Worm (Caenorhabditis elegans): ENCODE data around the gene lipl-8.
"Not testable (repeated sequence)": the region's sequence is repeated elsewhere in the genome, so short reads cannot be mapped to it uniquely, and the experiment has no call there.

Gene lipl-8

DNA sequence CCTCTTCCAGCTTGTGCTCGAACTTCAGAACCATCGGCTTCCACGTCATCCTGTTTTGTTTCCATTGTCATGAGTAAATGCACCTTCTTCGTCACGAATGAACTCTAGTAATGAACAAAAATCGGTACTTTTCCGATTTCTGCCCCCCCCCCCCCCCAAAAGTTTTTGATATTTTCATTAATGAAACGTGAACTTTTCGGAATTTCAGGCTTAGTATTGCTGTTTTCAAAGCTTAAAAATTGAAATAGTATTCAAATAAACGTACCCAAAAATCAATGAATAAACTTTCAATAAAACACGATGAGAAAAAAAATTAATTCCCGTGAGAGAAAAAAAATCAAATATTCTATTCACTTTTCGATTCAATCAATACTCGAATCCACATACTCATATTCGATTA is 31.1 kb upstream of the lipl-8 start, which contains the start of the genes scrm-7 and Y50E8A.10:
Gene scrm-7, minus strand, starts transcription at position 101 of the 400 bp plus-strand sequence.
Gene Y50E8A.10, plus strand, starts transcription at position 353 of the 400 bp plus-strand sequence.
- TF ChIP-seq flh-1 (GFP tag; optimal IDR thresholded peaks at IDR 0.05): no peak
- no peak for TF ChIP-seq snpc-4 (tag; optimal IDR thresholded peaks at IDR 0.05)
- no peak for TF ChIP-seq nhr-76 (tag; optimal IDR thresholded peaks at IDR 0.05)
- no peak for TF ChIP-seq unc-62 (GFP tag; optimal IDR thresholded peaks at IDR 0.05)
- TF ChIP-seq cnd-1 (tag; optimal IDR thresholded peaks at IDR 0.05): no peak
- TF ChIP-seq ces-1 (GFP tag; optimal IDR thresholded peaks at IDR 0.05): no peak
- TF ChIP-seq nhr-2 (tag; optimal IDR thresholded peaks at IDR 0.05): no peak
- no peak for TF ChIP-seq ztf-11 (tag; optimal IDR thresholded peaks at IDR 0.05)
- TF ChIP-seq nhr-12 (tag; optimal IDR thresholded peaks at IDR 0.05): no peak
- no peak for TF ChIP-seq hlh-1 (tag; optimal IDR thresholded peaks at IDR 0.05)
- no peak for TF ChIP-seq bed-3 (GFP tag; optimal IDR thresholded peaks at IDR 0.05)
- TF ChIP-seq drap-1 (GFP tag; optimal IDR thresholded peaks at IDR 0.05): no peak
- TF ChIP-seq ham-2 (GFP tag; optimal IDR thresholded peaks at IDR 0.05): no peak
- TF ChIP-seq mls-2 (tag; optimal IDR thresholded peaks at IDR 0.05): no peak
- TF ChIP-seq nhr-237 (tag; optimal IDR thresholded peaks at IDR 0.05): no peak

DNA sequence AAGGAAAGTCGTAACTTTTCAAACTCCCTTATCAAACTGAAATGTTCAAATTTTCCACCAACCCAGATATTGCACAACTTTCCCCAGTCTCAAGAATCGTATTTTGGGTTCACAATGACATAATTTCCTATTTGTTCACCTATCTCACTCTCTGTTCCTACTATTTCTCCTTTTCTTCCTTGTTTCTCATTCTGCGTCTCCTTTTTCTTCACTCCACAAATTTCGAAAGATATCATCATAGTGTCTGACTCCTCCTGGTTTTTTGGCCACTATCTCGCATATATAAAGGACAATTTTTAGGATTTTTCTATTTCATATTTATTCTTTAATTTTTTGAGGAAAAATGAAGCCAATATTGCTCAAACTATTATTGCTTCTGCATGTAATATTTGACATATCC is 24.5 kb upstream of the lipl-8 start, which contains the start of gene haf-7:
Gene haf-7, plus strand, starts transcription at position 211 of the 400 bp plus-strand sequence.
- TF ChIP-seq sptf-1 (tag; optimal IDR thresholded peaks at IDR 0.05): no peak
- no peak for TF ChIP-seq lsy-2 (tag; optimal IDR thresholded peaks at IDR 0.05)
- TF ChIP-seq mab-5 (tag; optimal IDR thresholded peaks at IDR 0.05): no peak
- TF ChIP-seq ceh-83 (GFP tag; optimal IDR thresholded peaks at IDR 0.05): no peak
- no peak for TF ChIP-seq nhr-28 (tag; optimal IDR thresholded peaks at IDR 0.05)

DNA sequence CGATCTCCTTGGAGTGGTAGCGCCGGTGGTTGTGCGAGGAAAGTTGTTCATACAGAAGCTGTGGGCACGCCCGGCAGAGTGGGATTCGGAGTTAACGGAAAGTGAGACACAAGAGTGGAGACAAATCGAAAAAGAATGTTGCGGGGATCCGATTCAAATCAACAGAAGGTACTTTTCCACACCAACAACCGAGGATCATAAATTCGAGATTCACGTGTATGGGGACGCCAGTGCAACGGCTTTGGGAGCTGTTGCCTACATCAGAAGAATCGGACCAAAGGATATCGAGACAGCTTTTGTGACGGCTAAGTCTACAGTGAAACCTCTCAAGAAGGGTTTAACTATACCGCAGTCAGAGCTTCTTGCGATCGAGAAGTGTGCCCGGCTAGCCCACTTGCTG is 15.1 kb upstream of the lipl-8 start:
- TF ChIP-seq nhr-28 (tag; optimal IDR thresholded peaks at IDR 0.05) (no peak), drap-1 (GFP tag; optimal IDR thresholded peaks at IDR 0.05) (no peak), mls-2 (tag; optimal IDR thresholded peaks at IDR 0.05) (no peak), lin-32 (GFP tag; optimal IDR thresholded peaks at IDR 0.05) (no peak), ztf-11 (tag; optimal IDR thresholded peaks at IDR 0.05) (no peak), cnd-1 (tag; optimal IDR thresholded peaks at IDR 0.05) (no peak), lin-13 (tag; optimal IDR thresholded peaks at IDR 0.05) (no peak), ceh-39 (tag; optimal IDR thresholded peaks at IDR 0.05) (no peak), M03D4.4 (tag; optimal IDR thresholded peaks at IDR 0.05) (no peak), nhr-12 (tag; optimal IDR thresholded peaks at IDR 0.05) (no peak), mep-1 (tag; optimal IDR thresholded peaks at IDR 0.05) (no peak), mab-5 (tag; optimal IDR thresholded peaks at IDR 0.05) (no peak), nhr-2 (tag; optimal IDR thresholded peaks at IDR 0.05) (no peak), unc-62 (GFP tag; optimal IDR thresholded peaks at IDR 0.05) (no peak), ces-1 (GFP tag; optimal IDR thresholded peaks at IDR 0.05) (no peak), nhr-76 (tag; optimal IDR thresholded peaks at IDR 0.05) (no peak), sptf-1 (tag; optimal IDR thresholded peaks at IDR 0.05) (no peak), zip-8 (tag; optimal IDR thresholded peaks at IDR 0.05) (no peak), snpc-4 (tag; optimal IDR thresholded peaks at IDR 0.05) (no peak), tbx-8 (GFP tag; optimal IDR thresholded peaks at IDR 0.05) (no peak)

DNA sequence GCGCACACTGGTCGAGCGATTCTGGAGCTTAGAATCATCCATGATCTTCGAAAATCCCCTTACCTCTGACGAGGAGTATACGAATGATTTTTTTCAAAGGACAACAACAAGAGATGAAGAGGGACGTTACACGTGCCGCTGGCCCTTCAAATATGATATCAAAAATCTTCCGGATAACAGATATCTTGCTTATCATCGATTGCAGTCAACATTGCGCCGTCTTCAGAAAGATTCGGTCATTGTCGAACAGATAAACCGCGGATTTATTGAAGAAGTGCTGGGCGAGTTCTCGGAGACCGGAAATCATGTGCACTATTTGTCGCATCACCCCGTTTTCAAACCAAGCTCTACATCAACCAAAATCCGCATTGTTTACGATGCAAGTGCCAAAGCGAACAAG is 14.1 kb upstream of the lipl-8 start:
- TF ChIP-seq mls-2 (tag; optimal IDR thresholded peaks at IDR 0.05) (no peak), sptf-1 (tag; optimal IDR thresholded peaks at IDR 0.05) (no peak), unc-39 (tag; optimal IDR thresholded peaks at IDR 0.05) (no peak), ceh-43 (GFP tag; optimal IDR thresholded peaks at IDR 0.05) (no peak), snpc-4 (tag; optimal IDR thresholded peaks at IDR 0.05) (no peak), nhr-2 (tag; optimal IDR thresholded peaks at IDR 0.05) (no peak), ztf-11 (tag; optimal IDR thresholded peaks at IDR 0.05) (no peak), elt-1 (tag; optimal IDR thresholded peaks at IDR 0.05; ENCODE audit: borderline replicate concordance, insufficient read depth) (no peak), zip-8 (tag; optimal IDR thresholded peaks at IDR 0.05) (no peak)

DNA sequence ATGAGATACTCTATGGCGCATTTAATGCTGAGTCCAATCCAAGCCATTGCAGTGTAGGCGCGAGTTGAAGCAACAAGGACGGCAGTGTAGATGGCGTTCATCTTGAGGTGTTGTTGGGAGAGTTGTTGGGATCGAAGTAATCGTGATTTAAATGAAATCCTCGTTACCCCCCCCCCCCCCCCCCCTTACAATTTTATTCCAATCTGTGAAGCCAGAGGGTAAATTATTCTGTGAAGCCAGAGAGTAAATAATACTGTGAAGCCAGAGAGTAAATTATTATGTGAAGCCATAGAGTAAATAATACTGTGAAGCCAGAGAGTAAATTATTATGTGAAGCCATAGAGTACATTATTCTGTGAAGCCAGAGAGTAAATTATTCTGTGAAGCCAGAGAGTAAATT is 1.8 kb upstream of the lipl-8 start, which contains the start of gene nspa-10:
Gene nspa-10, minus strand, starts transcription at position 101 of the 400 bp plus-strand sequence.
- TF ChIP-seq nhr-237, sptf-1, lsy-2 (tag; optimal IDR thresholded peaks at IDR 0.05): not testable (repeated sequence)

All from whole organism, mixed stage, embryonic.